Worm (Caenorhabditis elegans) whole organism, L4/young adult: ENCODE measurements around the gene cut-4.

Experiments used
- W03F9.2 ChIP-seq: fragments of 150-350 bp; optimal IDR thresholded peaks from 2 replicates; lab custom pipeline; 2014; ENCODE audit warnings: missing biosample characterization, missing genetic modification characterization
- dao-5 ChIP-seq: sonication (generic microtip); optimal IDR thresholded peaks from 2 replicates; lab custom pipeline; 2016; ENCODE audit warnings: missing genotype, missing genetic modification characterization, moderate library complexity, missing compliant biosample characterization
- him-1 ChIP-seq: sonication (generic microtip); optimal IDR thresholded peaks from 2 replicates; lab custom pipeline; 2016; ENCODE audit warnings: missing genotype, missing genetic modification reagents, missing genetic modification characterization, missing compliant biosample characterization

DNA sequence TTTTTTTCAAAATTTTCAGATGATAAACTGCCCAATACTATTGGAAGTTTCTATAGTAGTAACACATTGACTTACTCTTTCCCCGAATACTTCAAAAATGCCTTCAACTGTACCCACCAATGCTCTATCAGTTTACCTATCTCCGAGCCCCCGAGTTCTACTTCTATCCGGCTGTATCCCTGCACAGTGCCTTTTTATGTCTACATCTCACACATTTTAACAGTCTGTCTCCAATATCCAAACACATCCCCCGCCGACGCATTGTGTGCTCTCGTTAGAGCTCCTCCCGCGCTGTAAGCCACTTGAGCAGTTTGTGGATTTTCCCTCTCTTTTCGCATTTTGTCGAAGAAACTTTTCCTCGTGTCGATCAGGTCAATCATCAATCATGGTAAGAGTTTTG, 30.6 kb downstream of the cut-4 start, which contains the start of gene tnc-2:
- TF ChIP-seq him-1 (tag; lab: Kevin White, UChicago) (no peak), W03F9.2 (tag; lab: Kevin White, UChicago) (no peak), dao-5 (no peak)
